Worm (Caenorhabditis elegans): ENCODE results near the gene cyp-35A1.

- TF ChIP-seq nfya-1 (tag; optimal IDR thresholded peaks at IDR 0.05), result no peak
- no peak for TF ChIP-seq tbx-7 (tag; optimal IDR thresholded peaks at IDR 0.05)
- no peak for TF ChIP-seq pros-1 (tag; optimal IDR thresholded peaks at IDR 0.05)
- TF ChIP-seq ama-1 (optimal IDR thresholded peaks at IDR 0.05), result no peak
- TF ChIP-seq pat-9 (tag; optimal IDR thresholded peaks at IDR 0.05), result no peak
- TF ChIP-seq C08G9.2 (tag; optimal IDR thresholded peaks at IDR 0.05), result no peak
Observed at ce11 chrV:7352186-7353053, 9.2 kb downstream of the cyp-35A1 start, which contains the start of the genes srh-231 and srh-275.
